Worm (Caenorhabditis elegans) whole organism, L4 larva: ENCODE results near the gene ncap-1.

ENCODE experiments used
- F37D6.2 ChIP-seq: sonication (generic microtip); optimal IDR thresholded peaks from 2 replicates; lab custom pipeline; 2016; ENCODE audit warnings: mild to moderate bottlenecking, missing genetic modification characterization, missing compliant biosample characterization
- F49E8.2 ChIP-seq: sonication (generic microtip); optimal IDR thresholded peaks from 2 replicates; lab custom pipeline; 2016; ENCODE audit warnings: missing compliant biosample characterization, mild to moderate bottlenecking, missing genetic modification characterization, borderline replicate concordance
- Y75B8A.6 ChIP-seq: fragments of 200-800 bp; sonication (Bioruptor generic); IDR thresholded peaks from 2 replicates; pipeline ENCODE4 v1.3.6; 2022; ENCODE audit warnings: missing genetic modification reagents, missing genetic modification characterization, missing compliant biosample characterization
- ZK337.2 ChIP-seq: fragments of 200-800 bp; sonication (Bioruptor generic); IDR thresholded peaks from 2 replicates; pipeline ENCODE4 v1.3.6; 2022; ENCODE audit warnings: missing genetic modification reagents, missing genetic modification characterization, missing compliant biosample characterization
- aha-1 ChIP-seq: fragments of 150-350 bp; peaks from one replicate; lab custom pipeline; 2014; ENCODE audit warnings: missing biosample characterization, missing genetic modification characterization
- aly-2 ChIP-seq: sonication (generic microtip); optimal IDR thresholded peaks from 2 replicates; lab custom pipeline; 2018; ENCODE audit warnings: missing biosample characterization, missing genetic modification characterization
- arid-1 ChIP-seq: fragments of 200-800 bp; sonication (Bioruptor generic); conservative IDR thresholded peaks from 2 replicates; pipeline ENCODE4 v1.3.6; 2022; ENCODE audit warnings: missing genetic modification reagents, missing genetic modification characterization, missing compliant biosample characterization
- ceh-20 ChIP-seq: fragments of 200-800 bp; sonication (Bioruptor generic); IDR thresholded peaks from 2 replicates; pipeline ENCODE4 v1.3.6; 2022; ENCODE audit warnings: missing genetic modification reagents, missing genetic modification characterization, missing compliant biosample characterization
- ceh-28 ChIP-seq: fragments of 150-350 bp; optimal IDR thresholded peaks from 2 replicates; lab custom pipeline; 2014; ENCODE audit warnings: missing biosample characterization, missing genetic modification reagents, missing genetic modification characterization
- ceh-44 ChIP-seq: fragments of 200-800 bp; sonication (Bioruptor generic); IDR thresholded peaks from 2 replicates; pipeline ENCODE4 v1.3.6; 2022; ENCODE audit warnings: missing genetic modification reagents, missing genetic modification characterization, missing compliant biosample characterization
- ceh-62 ChIP-seq: sonication (generic microtip); optimal IDR thresholded peaks from 2 replicates; lab custom pipeline; 2017; ENCODE audit warnings: missing biosample characterization, missing genetic modification characterization
- ctbp-1 ChIP-seq: fragments of 200-800 bp; sonication (Bioruptor generic); IDR thresholded peaks from 2 replicates; pipeline ENCODE4 v1.3.6; 2022; ENCODE audit warnings: missing genetic modification reagents, missing genetic modification characterization, missing compliant biosample characterization
- daf-12 ChIP-seq: fragments of 150-350 bp; optimal IDR thresholded peaks from 2 replicates; lab custom pipeline; 2014; ENCODE audit warnings: missing biosample characterization, missing genetic modification reagents, missing genetic modification characterization
- dmd-6 ChIP-seq: fragments of 200-800 bp; sonication (Bioruptor generic); IDR thresholded peaks from 2 replicates; pipeline ENCODE4 v1.3.6; 2022; ENCODE audit warnings: missing genetic modification reagents, missing genetic modification characterization, missing compliant biosample characterization
- dmd-9 ChIP-seq: fragments of 200-800 bp; sonication (Bioruptor generic); IDR thresholded peaks from 2 replicates; pipeline ENCODE4 v1.3.6; 2022; ENCODE audit warnings: missing genetic modification reagents, missing genetic modification characterization, missing compliant biosample characterization
- dpl-1 ChIP-seq: fragments of 150-350 bp; optimal IDR thresholded peaks from 2 replicates; lab custom pipeline; 2014; ENCODE audit warnings: missing biosample characterization, missing genetic modification reagents, missing genetic modification characterization
- dve-1 ChIP-seq: sonication (generic microtip); optimal IDR thresholded peaks from 2 replicates; lab custom pipeline; 2017; ENCODE audit warnings: antibody characterized with exemption, mild to moderate bottlenecking, missing genetic modification characterization, missing compliant biosample characterization; ENCODE audit not compliant: insufficient read depth
- fkh-10 ChIP-seq: fragments of 150-350 bp; optimal IDR thresholded peaks from 2 replicates; lab custom pipeline; 2014; ENCODE audit warnings: missing biosample characterization, missing genetic modification reagents, missing genetic modification characterization
- fos-1 ChIP-seq: fragments of 150-350 bp; optimal IDR thresholded peaks from 2 replicates; lab custom pipeline; 2014; ENCODE audit warnings: missing biosample characterization, missing genetic modification characterization
- hlh-11 ChIP-seq: fragments of 200-800 bp; sonication (Bioruptor generic); optimal IDR thresholded peaks from 2 replicates; lab custom pipeline; 2018; ENCODE audit warnings: mild to moderate bottlenecking, missing genetic modification characterization, missing compliant biosample characterization
- hlh-30 ChIP-seq: sonication (generic microtip); optimal IDR thresholded peaks from 2 replicates; lab custom pipeline; 2017; ENCODE audit warnings: antibody characterized with exemption, mild to moderate bottlenecking, missing genetic modification characterization, missing compliant biosample characterization; ENCODE audit not compliant: insufficient read depth
- hmg-1.1 ChIP-seq: fragments of 200-800 bp; sonication (Bioruptor generic); IDR thresholded peaks from 2 replicates; pipeline ENCODE4 v1.3.6; 2022; ENCODE audit warnings: missing genetic modification reagents, missing genetic modification characterization, missing compliant biosample characterization
- jun-1 ChIP-seq: fragments of 150-350 bp; optimal IDR thresholded peaks from 2 replicates; lab custom pipeline; 2014; ENCODE audit warnings: missing biosample characterization, missing genetic modification reagents, missing genetic modification characterization
- lin-38 ChIP-seq: fragments of 200-800 bp; sonication (Bioruptor generic); IDR thresholded peaks from 2 replicates; pipeline ENCODE4 v1.3.6; 2022; ENCODE audit warnings: missing genetic modification reagents, missing genetic modification characterization, missing compliant biosample characterization
- lsy-2 ChIP-seq, 2 experiments: fragments of 150-350 bp in 1 of 2; sonication (generic microtip) in 1 of 2; optimal IDR thresholded peaks; 2 replicates each; lab custom pipeline; 2014 to 2017; ENCODE audit warnings: missing biosample characterization in 2 of 2, missing genetic modification characterization in 2 of 2
- madf-5 ChIP-seq, 2 experiments: fragments of 200-800 bp; sonication (Bioruptor generic); IDR thresholded peaks; 2 replicates each; pipeline ENCODE4 v1.3.6; 2022; ENCODE audit warnings: missing compliant biosample characterization in 2 of 2, missing genetic modification characterization in 2 of 2
- mxl-3 ChIP-seq: fragments of 200-800 bp; sonication (Bioruptor generic); optimal IDR thresholded peaks from 2 replicates; lab custom pipeline; 2018; ENCODE audit warnings: mild to moderate bottlenecking, missing genetic modification characterization, missing compliant biosample characterization
- nhr-11 ChIP-seq: fragments of 150-350 bp; optimal IDR thresholded peaks from 2 replicates; lab custom pipeline; 2014; ENCODE audit warnings: missing biosample characterization, missing genetic modification characterization
- nhr-237 ChIP-seq: sonication (generic microtip); optimal IDR thresholded peaks from 2 replicates; lab custom pipeline; 2017; ENCODE audit warnings: missing biosample characterization, missing genetic modification characterization
- saeg-2 ChIP-seq: fragments of 200-800 bp; sonication (Bioruptor generic); IDR thresholded peaks from 2 replicates; pipeline ENCODE4 v1.3.6; 2022; ENCODE audit warnings: missing genetic modification reagents, missing genetic modification characterization, missing compliant biosample characterization
- set-16 ChIP-seq: fragments of 200-800 bp; sonication (Bioruptor generic); IDR thresholded peaks from 2 replicates; pipeline ENCODE4 v1.3.6; 2022; ENCODE audit warnings: missing genetic modification reagents, missing genetic modification characterization, missing compliant biosample characterization
- spr-1 ChIP-seq: sonication (generic microtip); optimal IDR thresholded peaks from 2 replicates; lab custom pipeline; 2016; ENCODE audit warnings: mild to moderate bottlenecking, missing genetic modification characterization, missing compliant biosample characterization
- tag-97 ChIP-seq: fragments of 200-800 bp; sonication (Bioruptor generic); IDR thresholded peaks from 2 replicates; pipeline ENCODE4 v1.3.6; 2022; ENCODE audit warnings: missing genetic modification characterization, missing compliant biosample characterization
- unc-39 ChIP-seq: sonication (generic microtip); optimal IDR thresholded peaks from 2 replicates; lab custom pipeline; 2017; ENCODE audit warnings: missing biosample characterization, missing genetic modification characterization
- zfp-2 ChIP-seq: sonication (generic microtip); optimal IDR thresholded peaks from 2 replicates; lab custom pipeline; 2016; ENCODE audit warnings: mild to moderate bottlenecking, missing genetic modification characterization, missing compliant biosample characterization
- zfp-3 ChIP-seq: fragments of 200-800 bp; sonication (Bioruptor generic); conservative IDR thresholded peaks from 2 replicates; pipeline ENCODE4 v1.3.6; 2022; ENCODE audit warnings: missing genetic modification reagents, missing genetic modification characterization, missing compliant biosample characterization
- zip-11 ChIP-seq: fragments of 200-800 bp; sonication (Bioruptor generic); IDR thresholded peaks from 2 replicates; pipeline ENCODE4 v1.3.6; 2022; ENCODE audit warnings: missing genetic modification characterization, missing compliant biosample characterization
- ztf-7 ChIP-seq: fragments of 150-350 bp; optimal IDR thresholded peaks from 2 replicates; lab custom pipeline; 2014; ENCODE audit warnings: missing biosample characterization, missing genetic modification characterization

The ncap-1 gene

ce11 chrII:2888957-2889630 lies 30.0 kb downstream of the ncap-1 start, which contains the start of gene pinn-1 (continued):
- TF ChIP-seq ctbp-1 (GFP tag; lab: Robert Waterston, UW): peak; percentile 72
- peak; percentile 26 for TF ChIP-seq zfp-2 (tag; lab: Kevin White, UChicago)
- TF ChIP-seq tag-97 (GFP tag; lab: Robert Waterston, UW): peak; percentile 87; the same call in 1 of the 2 replicates
- TF ChIP-seq dmd-6: peak; percentile 85
- TF ChIP-seq lsy-2 (tag; optimal IDR thresholded peaks at IDR 0.05; lab: Kevin White, UChicago): peak; percentile 59 to 89
- peak; percentile 65 for TF ChIP-seq fkh-10 (GFP tag; lab: Kevin White, UChicago)
- peak; percentile 87 for TF ChIP-seq ceh-44 (GFP tag; lab: Robert Waterston, UW)
- peak; percentile 99 for TF ChIP-seq lin-38 (GFP tag; lab: Robert Waterston, UW)
- peak; percentile 72 for TF ChIP-seq mxl-3 (GFP tag; lab: Kevin White, UChicago)
- no peak for TF ChIP-seq unc-39 (tag; lab: Kevin White, UChicago)
- 0 out of 2 replicates have a peak, but pooled peaks have one; percentile 41 for TF ChIP-seq arid-1 (GFP tag; lab: Robert Waterston, UW)
- TF ChIP-seq daf-12 (tag; lab: Kevin White, UChicago): no peak
- TF ChIP-seq spr-1: peak; percentile 64
- no peak for TF ChIP-seq nhr-237 (tag; lab: Kevin White, UChicago)
- TF ChIP-seq ZK337.2 (GFP tag; lab: Robert Waterston, UW): peak; percentile 96
- TF ChIP-seq zip-11 (GFP tag; lab: Robert Waterston, UW): no peak
- TF ChIP-seq hlh-30 (tag; lab: Kevin White, UChicago): peak; percentile 51
- TF ChIP-seq set-16: peak; percentile 18; the same call in 1 of the 2 replicates
- TF ChIP-seq dpl-1: peak; percentile 76
- no peak for TF ChIP-seq aly-2
- peak; percentile 67 to 85; a peak in 2 of 4 replicates for TF ChIP-seq madf-5 (GFP tag; IDR thresholded peaks at IDR 0.05; lab: Robert Waterston, UW)
- peak; percentile 68 for TF ChIP-seq jun-1
- no peak for TF ChIP-seq ceh-62
- TF ChIP-seq F37D6.2 (tag; lab: Kevin White, UChicago): peak; percentile 65
- peak; percentile 77 for TF ChIP-seq ztf-7 (tag; lab: Kevin White, UChicago)
- TF ChIP-seq dmd-9: peak; percentile 97
- peak; percentile 53 for TF ChIP-seq nhr-11 (tag; lab: Kevin White, UChicago)
- peak; percentile 78 for TF ChIP-seq dve-1 (tag; lab: Kevin White, UChicago)
- 0 out of 2 replicates have a peak, but pooled peaks have one; percentile 24 for TF ChIP-seq Y75B8A.6 (GFP tag; lab: Robert Waterston, UW)
- TF ChIP-seq aha-1 (tag; lab: Kevin White, UChicago): peak; percentile 94
- 0 out of 2 replicates have a peak, but pooled peaks have one; percentile 28 for TF ChIP-seq saeg-2 (GFP tag; lab: Robert Waterston, UW)
- peak; percentile 79 for TF ChIP-seq hmg-1.1 (GFP tag; lab: Robert Waterston, UW)
- TF ChIP-seq zfp-3 (GFP tag; lab: Robert Waterston, UW): peak; percentile 78; the same call in 1 of the 2 replicates
- TF ChIP-seq ceh-20: peak; percentile 91
- peak; percentile 78 for TF ChIP-seq hlh-11
- peak; percentile 57 for TF ChIP-seq F49E8.2 (tag; lab: Kevin White, UChicago)
- no peak for TF ChIP-seq fos-1 (tag; lab: Kevin White, UChicago)

ce11 chrII:2885518-2886449 lies 33.3 kb downstream of the ncap-1 start:
- TF ChIP-seq lsy-2 (tag; optimal IDR thresholded peaks at IDR 0.05; lab: Kevin White, UChicago): no peak
- TF ChIP-seq ceh-28: peak; percentile 89
